Worm (Caenorhabditis elegans) whole organism, L2 larva: ENCODE measurements around the gene F21D5.9.

Experiments used
- alr-1 ChIP-seq: fragments of 150-350 bp; optimal IDR thresholded peaks from 2 replicates; lab custom pipeline; 2014; ENCODE audit warnings: missing biosample characterization, missing genetic modification characterization
- ama-1 ChIP-seq: fragments of 150-350 bp; optimal IDR thresholded peaks from 2 replicates; lab custom pipeline; 2018; ENCODE audit warnings: inconsistent platforms
- crh-2 ChIP-seq: sonication (generic microtip); optimal IDR thresholded peaks from 2 replicates; lab custom pipeline; 2017; ENCODE audit warnings: missing biosample characterization, missing genetic modification characterization
- lin-39 ChIP-seq: fragments of 150-350 bp; optimal IDR thresholded peaks from 2 replicates; lab custom pipeline; 2014; ENCODE audit warnings: missing biosample characterization, missing genetic modification reagents, missing genetic modification characterization
- lsy-2 ChIP-seq, 2 experiments: fragments of 150-350 bp in 1 of 2; sonication (generic microtip) in 1 of 2; optimal IDR thresholded peaks; 2 replicates each; lab custom pipeline; 2014 to 2017; ENCODE audit warnings: missing biosample characterization in 2 of 2, missing genetic modification characterization in 2 of 2
- nhr-10 ChIP-seq: sonication (generic microtip); optimal IDR thresholded peaks from 2 replicates; lab custom pipeline; 2017; ENCODE audit warnings: missing biosample characterization, missing genetic modification characterization
- nhr-11 ChIP-seq: fragments of 150-350 bp; optimal IDR thresholded peaks from 2 replicates; lab custom pipeline; 2014; ENCODE audit warnings: missing biosample characterization, missing genetic modification characterization
- unc-39 ChIP-seq: fragments of 150-350 bp; optimal IDR thresholded peaks from 2 replicates; lab custom pipeline; 2014; ENCODE audit warnings: missing biosample characterization, missing genetic modification characterization
- unc-62 ChIP-seq: fragments of 150-350 bp; optimal IDR thresholded peaks from 2 replicates; lab custom pipeline; 2014; ENCODE audit warnings: missing biosample characterization, missing genetic modification reagents, missing genetic modification characterization
- ztf-11 ChIP-seq: sonication (generic microtip); optimal IDR thresholded peaks from 2 replicates; lab custom pipeline; 2017; ENCODE audit warnings: missing biosample characterization, missing genetic modification characterization
- ztf-4 ChIP-seq: fragments of 150-350 bp; optimal IDR thresholded peaks from 2 replicates; lab custom pipeline; 2014; ENCODE audit warnings: missing biosample characterization, missing genetic modification characterization

DNA sequence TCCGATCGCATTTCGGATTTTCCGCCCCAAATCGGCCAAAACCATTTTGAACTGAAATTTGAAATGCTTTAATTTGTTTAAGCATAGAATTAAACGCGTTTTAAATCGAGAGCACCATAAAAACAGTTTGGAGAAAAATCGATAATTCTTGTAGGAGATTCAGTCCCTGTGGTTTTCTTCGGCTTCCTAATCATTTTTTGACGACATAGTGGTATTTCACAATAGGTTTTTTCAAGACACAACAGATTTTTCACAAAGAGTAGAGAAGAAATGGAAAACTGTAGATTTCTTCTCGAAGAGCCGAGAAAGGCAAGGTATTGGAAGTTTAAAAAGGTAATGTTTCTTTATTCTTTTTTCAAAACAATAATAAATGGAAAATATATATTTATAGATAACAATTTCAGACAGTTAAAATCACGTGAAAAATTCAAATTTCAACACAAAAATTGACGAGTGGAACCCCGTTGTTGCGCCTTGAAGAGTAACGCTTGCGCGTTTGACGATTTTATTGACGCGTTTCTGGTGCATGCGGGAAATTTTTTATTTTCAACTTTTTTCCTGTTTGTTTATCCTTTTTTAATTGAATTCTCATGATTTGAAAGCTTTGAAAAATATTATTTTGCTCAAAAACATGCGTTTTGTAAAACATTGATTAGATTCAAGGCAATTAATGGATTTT is 20.0 kb downstream of the F21D5.9 start, which contains the start of gene F21D5.7:
- TF ChIP-seq crh-2 (tag; lab: Kevin White, UChicago) (peak; percentile 91), ama-1 (lab: Kevin White, UChicago) (no peak), lin-39 (no peak), ztf-4 (peak; percentile 52), nhr-11 (no peak), alr-1 (no peak), unc-39 (tag; lab: Kevin White, UChicago) (no peak), lsy-2 (tag; optimal IDR thresholded peaks at IDR 0.05; lab: Kevin White, UChicago) (peak; percentile 68 to 89), ztf-11 (tag; lab: Kevin White, UChicago) (no peak), unc-62 (GFP tag; lab: Kevin White, UChicago) (no peak), nhr-10 (tag; lab: Kevin White, UChicago) (no peak)
